Fruit fly (Drosophila melanogaster): Measurements from ENCODE around the gene CG43448.
A peak's percentile ranks its signal among the peaks of the same experiment; 100 is the strongest.

DNA sequence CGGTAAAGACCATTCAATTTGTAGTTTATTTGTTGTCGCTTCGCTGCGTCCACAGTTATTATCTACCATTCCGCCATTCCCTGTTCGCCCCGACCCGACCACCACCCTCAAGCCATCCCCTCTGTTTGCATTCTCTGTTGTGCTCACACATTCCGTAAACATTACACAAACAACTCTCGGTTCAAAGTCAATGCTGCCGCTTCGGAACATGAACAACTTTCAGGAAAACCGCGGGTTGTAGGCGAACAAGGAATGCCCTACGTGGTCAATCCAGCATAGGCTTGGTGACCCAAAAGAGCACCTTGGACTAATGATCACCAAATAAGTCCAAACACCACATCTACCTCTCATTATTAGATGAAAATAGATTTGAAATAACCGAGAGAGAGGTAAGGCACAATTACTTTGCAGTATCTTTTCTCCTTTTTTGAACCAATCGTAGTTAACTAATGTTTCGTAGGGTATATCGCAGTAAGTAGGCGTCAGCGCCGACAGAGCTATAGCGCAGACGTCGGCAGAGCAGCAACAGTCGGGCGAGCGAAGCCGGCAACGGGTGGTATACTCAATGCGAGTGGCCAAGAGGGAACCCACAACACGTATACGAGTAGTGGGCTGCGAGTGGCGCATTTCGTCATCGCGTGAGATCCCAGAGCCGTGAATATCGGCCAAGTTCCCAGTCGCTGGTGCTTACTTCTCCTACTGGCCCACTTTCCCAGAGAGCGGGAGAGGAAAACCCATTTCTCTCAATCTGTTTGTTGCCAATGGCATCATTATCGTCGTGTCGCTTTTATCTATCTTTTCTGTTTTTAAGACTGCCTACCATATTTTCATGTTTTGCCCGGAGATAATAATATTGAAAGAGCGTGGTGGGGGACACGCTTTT lies 34.2 kb downstream of the CG43448 start:
- TF ChIP-seq CG9948 (tag; optimal IDR thresholded peaks at IDR 0.05): peak; percentile 68
- TF ChIP-seq CG10348 (GFP tag; IDR thresholded peaks at IDR 0.05): peak; percentile 78

Measured in whole organism, pupa.